Worm (Caenorhabditis elegans) whole organism, L3 larva: ENCODE measurements around the gene R166.3.

Experiments
- ceh-28 ChIP-seq: fragments of 150-350 bp; optimal IDR thresholded peaks from 2 replicates; lab custom pipeline; 2014; ENCODE audit warnings: missing biosample characterization, missing genetic modification reagents, missing genetic modification characterization
- egl-27 ChIP-seq: sonication (generic microtip); optimal IDR thresholded peaks from 4 replicates; lab custom pipeline; 2017; ENCODE audit warnings: missing biosample characterization, missing genetic modification reagents, missing genetic modification characterization
- elt-3 ChIP-seq, 3 experiments: fragments of 150-350 bp in 1 of 3; sonication (generic microtip) in 2 of 3; optimal IDR thresholded peaks; 2 replicates in 2 of 3; 4 replicates in 1 of 3; lab custom pipeline; 2014 to 2017; ENCODE audit warnings: missing biosample characterization in 3 of 3, missing genetic modification characterization in 3 of 3
- hmg-11 ChIP-seq: sonication (generic microtip); optimal IDR thresholded peaks from 2 replicates; lab custom pipeline; 2016; ENCODE audit warnings: missing genetic modification characterization, missing compliant biosample characterization
- nhr-12 ChIP-seq: fragments of 150-350 bp; optimal IDR thresholded peaks from 2 replicates; lab custom pipeline; 2014; ENCODE audit warnings: missing biosample characterization, missing genetic modification characterization
- nhr-28 ChIP-seq: fragments of 150-350 bp; optimal IDR thresholded peaks from 2 replicates; lab custom pipeline; 2014; ENCODE audit warnings: missing biosample characterization, missing genetic modification characterization
- nhr-76 ChIP-seq: fragments of 150-350 bp; sonication (generic microtip); optimal IDR thresholded peaks from 5 replicates; lab custom pipeline; 2014; ENCODE audit warnings: missing biosample characterization, missing genetic modification characterization
- tbx-2 ChIP-seq: sonication (generic microtip); optimal IDR thresholded peaks from 2 replicates; lab custom pipeline; 2016; ENCODE audit warnings: mild to moderate bottlenecking, missing genetic modification characterization, missing compliant biosample characterization

DNA sequence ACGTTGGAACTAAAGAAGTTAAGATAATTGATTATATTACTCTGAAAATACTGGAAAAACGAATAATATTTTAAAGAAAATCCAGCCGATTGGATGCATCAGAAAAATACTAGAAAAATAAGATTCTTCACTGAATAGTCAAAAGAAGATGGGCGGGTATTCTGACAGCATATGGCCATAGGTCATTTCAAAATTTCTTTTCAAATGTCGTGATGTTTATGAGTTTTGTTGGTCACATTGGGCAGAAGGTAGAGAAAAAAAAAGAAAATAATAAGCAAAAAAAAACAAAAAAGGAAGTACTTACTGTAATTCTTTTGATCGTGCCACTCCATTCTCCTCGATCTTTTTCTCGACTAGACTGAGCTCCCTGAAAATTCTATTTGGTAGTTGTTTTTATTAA is 15.5 kb downstream of the R166.3 start, which contains the start of gene F59B10.5:
- TF ChIP-seq egl-27 (tag; lab: Kevin White, UChicago), result no peak
- no peak for TF ChIP-seq ceh-28 (tag; lab: Kevin White, UChicago)
- no peak for TF ChIP-seq nhr-12 (tag; lab: Kevin White, UChicago)
- no peak for TF ChIP-seq hmg-11 (tag; lab: Kevin White, UChicago)
- TF ChIP-seq tbx-2 (tag; lab: Kevin White, UChicago), result no peak
- no peak for TF ChIP-seq nhr-76 (tag; lab: Kevin White, UChicago)
- TF ChIP-seq elt-3 (tag; optimal IDR thresholded peaks at IDR 0.05; lab: Kevin White, UChicago), result no peak
- no peak for TF ChIP-seq nhr-28 (tag; lab: Kevin White, UChicago)
